Worm (Caenorhabditis elegans): ENCODE measurements around the gene avr-15.

DNA sequence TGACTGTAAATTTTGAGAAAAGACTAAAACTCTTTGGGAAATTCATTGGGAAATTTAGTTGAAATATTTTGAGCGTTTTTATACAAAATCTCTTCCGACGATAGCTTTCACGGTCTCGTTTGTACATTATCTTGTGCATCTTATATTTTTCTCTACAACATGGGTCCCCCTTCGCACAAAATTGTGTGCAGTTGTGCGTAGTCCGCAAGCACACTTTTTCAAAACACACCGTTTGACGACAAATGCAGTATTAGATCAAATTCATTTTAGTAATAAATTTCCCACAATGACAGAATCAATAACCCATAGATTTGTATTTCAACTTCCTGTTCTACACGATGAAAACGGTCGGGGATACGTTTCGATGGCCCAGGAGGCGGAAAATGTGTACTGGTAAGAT is 53.7 kb downstream of the avr-15 start, which contains the start of gene F25H9.2:
- TF ChIP-seq unc-55 (GFP tag; optimal IDR thresholded peaks at IDR 0.05) (peak; percentile 22), F13H6.1 (tag; optimal IDR thresholded peaks at IDR 0.05) (no peak)
